Worm (Caenorhabditis elegans) whole organism, young adult: ENCODE data around the gene tag-275.

ENCODE experiments used
- B0019.2 ChIP-seq: fragments of 200-800 bp; sonication (Bioruptor generic); conservative IDR thresholded peaks from 2 replicates; pipeline ENCODE4 v1.3.6; 2022; ENCODE audit warnings: missing genetic modification reagents, missing genetic modification characterization, missing compliant biosample characterization
- C17E4.6 ChIP-seq: fragments of 200-800 bp; sonication (Bioruptor generic); IDR thresholded peaks from 2 replicates; pipeline ENCODE4 v1.3.6; 2022; ENCODE audit warnings: missing genetic modification reagents, missing genetic modification characterization, missing compliant biosample characterization
- D2030.7 ChIP-seq: fragments of 200-800 bp; sonication (Bioruptor generic); IDR thresholded peaks from 2 replicates; pipeline ENCODE4 v1.3.6; 2022; ENCODE audit warnings: missing genetic modification reagents, missing genetic modification characterization, missing compliant biosample characterization
- F23B12.7 ChIP-seq: sonication (generic microtip); optimal IDR thresholded peaks from 2 replicates; lab custom pipeline; 2017; ENCODE audit warnings: missing genetic modification characterization, mild to moderate bottlenecking, missing compliant biosample characterization, antibody characterized with exemption, moderate library complexity; ENCODE audit not compliant: insufficient read depth
- F33H1.4 ChIP-seq: fragments of 200-800 bp; sonication (Bioruptor generic); IDR thresholded peaks from 2 replicates; pipeline ENCODE4 v1.3.6; 2022; ENCODE audit warnings: missing genetic modification reagents, missing genetic modification characterization, missing compliant biosample characterization
- F49E8.2 ChIP-seq: sonication (generic microtip); optimal IDR thresholded peaks from 3 replicates; lab custom pipeline; 2017; ENCODE audit warnings: missing genetic modification characterization, mild to moderate bottlenecking, missing compliant biosample characterization, antibody characterized with exemption, moderate library complexity; ENCODE audit not compliant: insufficient read depth
- F57A8.1 ChIP-seq: fragments of 200-800 bp; sonication (Bioruptor generic); optimal IDR thresholded peaks from 2 replicates; lab custom pipeline; 2018; ENCODE audit warnings: mild to moderate bottlenecking, missing genetic modification characterization, moderate library complexity, missing compliant biosample characterization
- K11D2.4 ChIP-seq: fragments of 200-800 bp; sonication (Bioruptor generic); IDR thresholded peaks from 2 replicates; pipeline ENCODE4 v1.3.6; 2022; ENCODE audit warnings: missing genetic modification reagents, missing genetic modification characterization, missing compliant biosample characterization
- K12H6.12 ChIP-seq: fragments of 200-800 bp; sonication (Bioruptor generic); optimal IDR thresholded peaks from 2 replicates; lab custom pipeline; 2018; ENCODE audit warnings: mild to moderate bottlenecking, missing genetic modification characterization, missing compliant biosample characterization
- T26A5.8 ChIP-seq: sonication (generic microtip); optimal IDR thresholded peaks from 2 replicates; lab custom pipeline; 2016; ENCODE audit warnings: missing genetic modification characterization, missing compliant biosample characterization
- Y67H2A.10 ChIP-seq: fragments of 200-800 bp; sonication (Bioruptor generic); conservative IDR thresholded peaks from 2 replicates; pipeline ENCODE4 v1.3.6; 2022; ENCODE audit warnings: missing genetic modification reagents, missing genetic modification characterization, missing compliant biosample characterization
- ceh-27 ChIP-seq: fragments of 200-800 bp; sonication (Bioruptor generic); optimal IDR thresholded peaks from 2 replicates; lab custom pipeline; 2018; ENCODE audit warnings: mild to moderate bottlenecking, missing genetic modification characterization, moderate library complexity, missing compliant biosample characterization
- efl-1 ChIP-seq: fragments of 150-350 bp; optimal IDR thresholded peaks from 2 replicates; lab custom pipeline; 2014; ENCODE audit warnings: missing biosample characterization, missing genetic modification reagents, missing genetic modification characterization
- egrh-3 ChIP-seq: fragments of 200-800 bp; sonication (Bioruptor generic); IDR thresholded peaks from 2 replicates; pipeline ENCODE4 v1.3.6; 2022; ENCODE audit warnings: missing genetic modification reagents, missing genetic modification characterization, missing compliant biosample characterization
- ekl-4 ChIP-seq: fragments of 200-800 bp; sonication (Bioruptor generic); IDR thresholded peaks from 2 replicates; pipeline ENCODE4 v1.3.6; 2022; ENCODE audit warnings: missing genetic modification reagents, missing genetic modification characterization, missing compliant biosample characterization
- fkh-3 ChIP-seq: sonication (generic microtip); optimal IDR thresholded peaks from 2 replicates; lab custom pipeline; 2016; ENCODE audit warnings: mild to moderate bottlenecking, missing genetic modification characterization, missing compliant biosample characterization
- hlh-12 ChIP-seq: sonication (generic microtip); optimal IDR thresholded peaks from 2 replicates; lab custom pipeline; 2016; ENCODE audit warnings: missing genetic modification characterization, missing compliant biosample characterization
- hlh-26 ChIP-seq: fragments of 200-800 bp; sonication (Bioruptor generic); conservative IDR thresholded peaks from 2 replicates; pipeline ENCODE4 v1.3.6; 2022; ENCODE audit warnings: missing genetic modification reagents, missing genetic modification characterization, missing compliant biosample characterization
- hmg-1.2 ChIP-seq: fragments of 200-800 bp; sonication (Bioruptor generic); IDR thresholded peaks from 2 replicates; pipeline ENCODE4 v1.3.6; 2022; ENCODE audit warnings: missing genetic modification reagents, missing genetic modification characterization, missing compliant biosample characterization
- hmg-20 ChIP-seq: fragments of 200-800 bp; sonication (Bioruptor generic); IDR thresholded peaks from 2 replicates; pipeline ENCODE4 v1.3.6; 2022; ENCODE audit warnings: missing genetic modification reagents, missing genetic modification characterization, missing compliant biosample characterization
- hrde-1 ChIP-seq: sonication (generic microtip); optimal IDR thresholded peaks from 2 replicates; lab custom pipeline; 2016; ENCODE audit warnings: missing genetic modification characterization, mild to moderate bottlenecking, missing compliant biosample characterization, moderate library complexity, missing genotype, missing genetic modification reagents, borderline replicate concordance
- lag-1 ChIP-seq: fragments of 200-800 bp; sonication (Bioruptor generic); IDR thresholded peaks from 2 replicates; pipeline ENCODE4 v1.3.6; 2022; ENCODE audit warnings: missing genetic modification reagents, missing genetic modification characterization, missing compliant biosample characterization
- lin-35 ChIP-seq, 3 experiments: fragments of 150-350 bp in 2 of 3; sonication (generic microtip) in 1 of 3; optimal IDR thresholded peaks; 2 replicates each; lab custom pipeline; 2014 to 2018; ENCODE audit warnings: missing biosample characterization in 3 of 3, missing genetic modification characterization in 3 of 3, missing genetic modification reagents in 3 of 3
- lin-40 ChIP-seq: sonication (generic microtip); optimal IDR thresholded peaks from 2 replicates; lab custom pipeline; 2016; ENCODE audit warnings: missing genetic modification characterization, mild to moderate bottlenecking, missing compliant biosample characterization, missing genotype, missing genetic modification reagents
- lin-54 ChIP-seq: fragments of 200-800 bp; sonication (Bioruptor generic); optimal IDR thresholded peaks from 2 replicates; lab custom pipeline; 2018; ENCODE audit warnings: mild to moderate bottlenecking, missing genetic modification characterization, missing compliant biosample characterization
- madf-10 ChIP-seq: sonication (generic microtip); optimal IDR thresholded peaks from 2 replicates; lab custom pipeline; 2016; ENCODE audit warnings: mild to moderate bottlenecking, missing genetic modification characterization, missing compliant biosample characterization
- madf-6 ChIP-seq: fragments of 200-800 bp; sonication (Bioruptor generic); IDR thresholded peaks from 2 replicates; pipeline ENCODE4 v1.3.6; 2022; ENCODE audit warnings: missing genetic modification reagents, missing genetic modification characterization, missing compliant biosample characterization
- mcd-1 ChIP-seq: fragments of 200-800 bp; sonication (Bioruptor generic); IDR thresholded peaks from 2 replicates; pipeline ENCODE4 v1.3.6; 2022; ENCODE audit warnings: missing genetic modification reagents, missing genetic modification characterization, missing compliant biosample characterization
- nfya-1 ChIP-seq: sonication (generic microtip); optimal IDR thresholded peaks from 2 replicates; lab custom pipeline; 2017; ENCODE audit warnings: antibody characterized with exemption, missing compliant biosample characterization, missing genetic modification characterization, borderline replicate concordance; ENCODE audit not compliant: insufficient read depth
- nhr-120 ChIP-seq: fragments of 200-800 bp; sonication (Bioruptor generic); IDR thresholded peaks from 2 replicates; pipeline ENCODE4 v1.3.6; 2022; ENCODE audit warnings: missing genetic modification characterization, missing compliant biosample characterization
- nhr-90 ChIP-seq: sonication (generic microtip); optimal IDR thresholded peaks from 2 replicates; lab custom pipeline; 2016; ENCODE audit warnings: missing genotype, mild to moderate bottlenecking, missing genetic modification characterization, missing compliant biosample characterization
- pbrm-1 ChIP-seq: fragments of 200-800 bp; sonication (Bioruptor generic); IDR thresholded peaks from 2 replicates; pipeline ENCODE4 v1.3.6; 2022; ENCODE audit warnings: missing genetic modification reagents, missing genetic modification characterization, missing compliant biosample characterization
- rpc-1 ChIP-seq, 2 experiments: fragments of 150-350 bp in 1 of 2; sonication (generic microtip) in 1 of 2; optimal IDR thresholded peaks; 2 replicates each; lab custom pipeline; 2014 to 2018; ENCODE audit warnings: missing biosample characterization in 1 of 2, missing genetic modification characterization in 1 of 2, missing genetic modification reagents in 1 of 2, missing genotype in 1 of 2
- sea-2 ChIP-seq: fragments of 200-800 bp; sonication (Bioruptor generic); IDR thresholded peaks from 2 replicates; pipeline ENCODE4 v1.3.6; 2022; ENCODE audit warnings: missing genetic modification characterization, missing compliant biosample characterization
- snpc-1.1 ChIP-seq: sonication (generic microtip); optimal IDR thresholded peaks from 2 replicates; lab custom pipeline; 2017; ENCODE audit warnings: missing genetic modification characterization, mild to moderate bottlenecking, missing compliant biosample characterization, antibody characterized with exemption, moderate library complexity, missing genotype, missing genetic modification reagents; ENCODE audit not compliant: insufficient read depth
- unc-130 ChIP-seq: sonication (generic microtip); optimal IDR thresholded peaks from 2 replicates; lab custom pipeline; 2016; ENCODE audit warnings: missing genetic modification reagents, missing genetic modification characterization, missing compliant biosample characterization
- xnd-1 ChIP-seq: sonication (generic microtip); optimal IDR thresholded peaks from 2 replicates; lab custom pipeline; 2016; ENCODE audit warnings: missing genotype, missing genetic modification reagents, missing genetic modification characterization, missing compliant biosample characterization

tag-275 gene

ce11 chrX:6150449-6150848 lies at the start of gene tag-275:
tag-275 (minus strand) TSS chrX:6150549.
- no peak for TF ChIP-seq hlh-26 (GFP tag; lab: Robert Waterston, UW)
- TF ChIP-seq K11D2.4 (GFP tag; lab: Robert Waterston, UW): no peak
- TF ChIP-seq ceh-27: no peak
- TF ChIP-seq nhr-120 (GFP tag; lab: Robert Waterston, UW): no peak
- no peak for TF ChIP-seq sea-2 (GFP tag; lab: Robert Waterston, UW)
- no peak for TF ChIP-seq Y67H2A.10
- TF ChIP-seq F49E8.2 (tag; lab: Kevin White, UChicago): no peak
- no peak for TF ChIP-seq lag-1
- no peak for TF ChIP-seq C17E4.6

ce11 chrX:6196627-6197026 lies 46.3 kb upstream of the tag-275 start, which contains the start of gene daf-9:
daf-9 (plus strand) TSS chrX:6196927.
- TF ChIP-seq T26A5.8 (no peak), D2030.7 (GFP tag; lab: Robert Waterston, UW) (no peak), madf-6 (GFP tag; lab: Robert Waterston, UW) (no peak), hmg-1.2 (GFP tag; lab: Robert Waterston, UW) (no peak)

- no peak for TF ChIP-seq hrde-1
- no peak for TF ChIP-seq mcd-1 (GFP tag; lab: Robert Waterston, UW)
- TF ChIP-seq hmg-20 (GFP tag; lab: Robert Waterston, UW): no peak
- no peak for TF ChIP-seq efl-1
- no peak for TF ChIP-seq F57A8.1 (GFP tag; lab: Kevin White, UChicago)
- TF ChIP-seq snpc-1.1 (tag; lab: Kevin White, UChicago): no peak
- TF ChIP-seq K12H6.12: no peak
- no peak for TF ChIP-seq ekl-4
- TF ChIP-seq nhr-90: no peak
These were observed 43.9 kb upstream of the tag-275 start, which contains the start of gene ceh-54 for ce11 chrX:6194191-6194724. ceh-54 (minus strand) TSS chrX:6194241.

DNA sequence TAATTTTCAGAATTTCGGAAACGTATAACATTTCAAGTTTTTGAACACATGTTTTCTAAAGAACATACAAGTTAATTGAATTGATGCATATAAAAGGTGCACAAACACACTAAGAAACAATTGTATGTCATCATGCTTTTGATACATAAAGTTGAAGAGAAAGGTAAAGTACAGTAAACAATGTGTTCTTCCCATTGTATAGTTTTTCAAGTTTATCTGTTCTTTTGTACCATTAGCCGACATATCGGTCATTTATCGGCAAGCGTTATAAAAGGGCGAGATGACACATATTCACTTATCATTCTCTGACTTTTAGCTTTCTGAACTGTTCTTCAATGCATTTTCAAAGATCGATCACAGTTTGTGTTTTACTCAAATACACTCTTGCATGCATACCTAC lies 39.6 kb upstream of the tag-275 start, which contains the start of gene T13C5.9:
Gene T13C5.9 (plus strand): TSS at position 301 of the 400 bp plus-strand sequence.
- TF ChIP-seq egrh-3 (GFP tag; lab: Robert Waterston, UW) (no peak), xnd-1 (no peak)
- TF ChIP-seq, all 124 proteins: peak for 0

DNA sequence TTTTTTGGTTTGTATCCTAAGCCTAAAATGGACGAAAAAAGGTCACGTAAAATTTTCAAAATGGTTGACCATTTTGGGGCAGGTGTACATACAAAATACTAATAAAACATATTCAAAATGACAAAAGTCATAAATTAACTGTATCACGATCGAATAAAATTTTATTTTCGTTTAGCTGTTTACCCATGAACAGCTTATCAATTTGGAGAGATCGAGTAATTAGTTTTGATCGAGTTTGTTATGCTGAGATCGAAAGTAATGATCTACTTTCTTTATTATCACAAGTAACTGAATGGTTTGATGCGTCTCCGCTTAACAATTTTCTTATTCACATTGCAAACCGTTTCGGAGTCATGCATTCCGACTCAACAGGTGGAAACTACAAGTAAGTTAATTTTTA lies 37.5 kb upstream of the tag-275 start, which contains the start of gene T13C5.10:
Gene T13C5.10 (plus strand): TSS at position 301 of the 400 bp plus-strand sequence.
- no peak for TF ChIP-seq B0019.2
- TF ChIP-seq pbrm-1 (GFP tag; lab: Robert Waterston, UW): no peak
- no peak for TF ChIP-seq nfya-1 (tag; lab: Kevin White, UChicago)
- TF ChIP-seq lin-35 (GFP tag; optimal IDR thresholded peaks at IDR 0.05; lab: Kevin White, UChicago): no peak
- no peak for TF ChIP-seq unc-130
- TF ChIP-seq madf-10 (tag; lab: Kevin White, UChicago): no peak
- no peak for TF ChIP-seq F33H1.4
- no peak for TF ChIP-seq F23B12.7 (tag; lab: Kevin White, UChicago)
- no peak for TF ChIP-seq rpc-1 (optimal IDR thresholded peaks at IDR 0.05; lab: Kevin White, UChicago)
- no peak for TF ChIP-seq rpc-1 (tag; optimal IDR thresholded peaks at IDR 0.05; lab: Kevin White, UChicago)
- no peak for TF ChIP-seq lin-40 (tag; lab: Kevin White, UChicago)
- no peak for TF ChIP-seq fkh-3
- no peak for TF ChIP-seq hlh-12
- no peak for TF ChIP-seq F57A8.1 (GFP tag; lab: Kevin White, UChicago)
- no peak for TF ChIP-seq lin-54 (GFP tag; lab: Kevin White, UChicago)
